Worm (Caenorhabditis elegans): Measurements from ENCODE around the gene sptl-3.

sptl-3 gene

DNA sequence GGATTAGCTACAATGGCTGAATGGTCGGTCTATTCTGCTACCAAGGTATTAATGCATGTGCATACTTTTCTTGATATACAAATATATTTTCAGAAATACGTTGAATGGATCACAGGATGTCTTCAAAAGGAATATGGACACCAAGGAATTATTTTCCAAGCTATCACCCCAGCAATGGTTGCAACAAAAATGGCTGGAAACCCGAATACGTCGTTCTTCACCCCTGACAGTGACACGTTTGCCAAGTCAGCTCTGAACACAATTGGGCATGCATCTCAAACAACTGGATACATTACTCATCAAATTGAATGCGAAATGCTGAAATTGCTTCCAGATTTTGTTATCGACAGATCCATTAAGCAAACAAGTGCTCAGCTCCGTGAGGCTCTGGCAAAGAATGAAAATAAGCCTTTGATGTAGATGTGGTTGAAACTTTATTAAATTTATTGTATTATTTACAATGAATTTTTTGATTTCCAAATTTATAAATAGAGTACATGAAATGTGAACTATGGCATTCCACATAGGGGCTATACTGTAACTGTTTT, 14.5 kb downstream of the sptl-3 start:
- TF ChIP-seq ztf-4 (tag; optimal IDR thresholded peaks at IDR 0.05): no peak
- TF ChIP-seq R02D3.7 (tag; optimal IDR thresholded peaks at IDR 0.05): no peak
- TF ChIP-seq nhr-77 (tag; optimal IDR thresholded peaks at IDR 0.05): no peak
- no peak for TF ChIP-seq lin-15B (tag; optimal IDR thresholded peaks at IDR 0.05)
- no peak for TF ChIP-seq ceh-16 (tag; optimal IDR thresholded peaks at IDR 0.05)
- no peak for TF ChIP-seq nfya-1 (tag; optimal IDR thresholded peaks at IDR 0.05; ENCODE audit: insufficient read depth)
- TF ChIP-seq ceh-9 (tag; optimal IDR thresholded peaks at IDR 0.05): no peak
- TF ChIP-seq jun-1 (tag; optimal IDR thresholded peaks at IDR 0.05): peak; percentile 72
- TF ChIP-seq elt-2 (tag; optimal IDR thresholded peaks at IDR 0.05): peak; percentile 42
- no peak for TF ChIP-seq tbx-2 (tag; optimal IDR thresholded peaks at IDR 0.05)
- peak; percentile 3 for TF ChIP-seq pha-4 (tag; optimal IDR thresholded peaks at IDR 0.05)
- TF ChIP-seq lin-39 (tag; optimal IDR thresholded peaks at IDR 0.05): no peak
- TF ChIP-seq lsy-12 (tag; optimal IDR thresholded peaks at IDR 0.05): peak; percentile 27
- no peak for TF ChIP-seq daf-12 (tag; optimal IDR thresholded peaks at IDR 0.05)
- peak; percentile 98 for TF ChIP-seq ama-1 (optimal IDR thresholded peaks at IDR 0.05)
- TF ChIP-seq nhr-43 (tag; optimal IDR thresholded peaks at IDR 0.05; ENCODE audit: poor library complexity, severe bottlenecking): peak; percentile 78
- peak; percentile 0 for TF ChIP-seq nhr-25 (tag; optimal IDR thresholded peaks at IDR 0.05)
- TF ChIP-seq egl-27 (tag; optimal IDR thresholded peaks at IDR 0.05): no peak

- no peak for TF ChIP-seq nhr-76 (tag; optimal IDR thresholded peaks at IDR 0.05)
- TF ChIP-seq egl-5 (tag; optimal IDR thresholded peaks at IDR 0.05): no peak
- peak; percentile 65 for TF ChIP-seq nhr-43 (tag; optimal IDR thresholded peaks at IDR 0.05; ENCODE audit: poor library complexity, severe bottlenecking)
- peak; percentile 12 for TF ChIP-seq nfya-1 (tag; optimal IDR thresholded peaks at IDR 0.05; ENCODE audit: insufficient read depth)
- TF ChIP-seq elt-1 (tag; optimal IDR thresholded peaks at IDR 0.05): no peak
- peak; percentile 24 for TF ChIP-seq ztf-4 (tag; optimal IDR thresholded peaks at IDR 0.05)
- peak; percentile 87 for TF ChIP-seq ama-1 (optimal IDR thresholded peaks at IDR 0.05)
Observed at ce11 chrV:13908120-13908915, 15.2 kb downstream of the sptl-3 start.

ce11 chrV:13908916-13909176, 15.7 kb downstream of the sptl-3 start, which contains the start of gene C06B3.6:
TSS of gene C06B3.6 (minus strand) at chrV:13908967.
- no peak for TF ChIP-seq nhr-43 (tag; optimal IDR thresholded peaks at IDR 0.05; ENCODE audit: poor library complexity, severe bottlenecking)
- TF ChIP-seq tbx-2 (tag; optimal IDR thresholded peaks at IDR 0.05): no peak
- no peak for TF ChIP-seq jun-1 (tag; optimal IDR thresholded peaks at IDR 0.05)
- no peak for TF ChIP-seq ceh-28 (tag; optimal IDR thresholded peaks at IDR 0.05)
- TF ChIP-seq nhr-76 (tag; optimal IDR thresholded peaks at IDR 0.05): no peak
- no peak for TF ChIP-seq nhr-11 (tag; optimal IDR thresholded peaks at IDR 0.05)
- no peak for TF ChIP-seq ztf-4 (tag; optimal IDR thresholded peaks at IDR 0.05)
- no peak for TF ChIP-seq elt-1 (tag; optimal IDR thresholded peaks at IDR 0.05)
- TF ChIP-seq fkh-10 (GFP tag; optimal IDR thresholded peaks at IDR 0.05): no peak
- no peak for TF ChIP-seq elt-3 (tag; optimal IDR thresholded peaks at IDR 0.05)
- no peak for TF ChIP-seq nhr-77 (tag; optimal IDR thresholded peaks at IDR 0.05)
- no peak for TF ChIP-seq ceh-16 (tag; optimal IDR thresholded peaks at IDR 0.05)
- no peak for TF ChIP-seq nfya-1 (tag; optimal IDR thresholded peaks at IDR 0.05; ENCODE audit: insufficient read depth)
- TF ChIP-seq fos-1 (tag; optimal IDR thresholded peaks at IDR 0.05): no peak
- TF ChIP-seq lin-39 (tag; optimal IDR thresholded peaks at IDR 0.05): no peak
- no peak for TF ChIP-seq unc-62 (GFP tag; optimal IDR thresholded peaks at IDR 0.05)

- TF ChIP-seq elt-2 (tag; optimal IDR thresholded peaks at IDR 0.05): peak; percentile 92
- TF ChIP-seq pha-4 (tag; optimal IDR thresholded peaks at IDR 0.05): peak; percentile 94
- TF ChIP-seq nhr-77 (tag; optimal IDR thresholded peaks at IDR 0.05): no peak
- no peak for TF ChIP-seq ztf-11 (tag; optimal IDR thresholded peaks at IDR 0.05)
- TF ChIP-seq nfya-1 (tag; optimal IDR thresholded peaks at IDR 0.05; ENCODE audit: insufficient read depth): peak; percentile 90
- no peak for TF ChIP-seq mml-1 (tag; optimal IDR thresholded peaks at IDR 0.05)
- TF ChIP-seq lin-15B (tag; optimal IDR thresholded peaks at IDR 0.05): peak; percentile 27
- TF ChIP-seq nhr-25 (tag; optimal IDR thresholded peaks at IDR 0.05): peak; percentile 52
- TF ChIP-seq nhr-237 (tag; optimal IDR thresholded peaks at IDR 0.05): no peak
- TF ChIP-seq ceh-16 (tag; optimal IDR thresholded peaks at IDR 0.05): no peak
- no peak for TF ChIP-seq aly-2 (tag; optimal IDR thresholded peaks at IDR 0.05)
- TF ChIP-seq nhr-11 (tag; optimal IDR thresholded peaks at IDR 0.05): peak; percentile 27
- peak; percentile 72 for TF ChIP-seq skn-1 (tag; optimal IDR thresholded peaks at IDR 0.05)
- no peak for TF ChIP-seq eor-1 (tag; optimal IDR thresholded peaks at IDR 0.05)
- no peak for TF ChIP-seq nhr-28 (tag; optimal IDR thresholded peaks at IDR 0.05)
- TF ChIP-seq elt-3 (tag; optimal IDR thresholded peaks at IDR 0.05): peak in 1 of 3 experiments; percentile 23
- TF ChIP-seq unc-39 (tag; optimal IDR thresholded peaks at IDR 0.05): no peak
- TF ChIP-seq pqm-1 (tag; optimal IDR thresholded peaks at IDR 0.05): peak; percentile 95
- no peak for TF ChIP-seq nhr-67 (tag; optimal IDR thresholded peaks at IDR 0.05)
- no peak for TF ChIP-seq sea-2 (GFP tag; optimal IDR thresholded peaks at IDR 0.05)
- no peak for TF ChIP-seq ceh-82 (tag; optimal IDR thresholded peaks at IDR 0.05)
- no peak for TF ChIP-seq tbx-2 (tag; optimal IDR thresholded peaks at IDR 0.05)
- TF ChIP-seq ZK546.5 (tag; optimal IDR thresholded peaks at IDR 0.05): no peak
- no peak for TF ChIP-seq fos-1 (tag; optimal IDR thresholded peaks at IDR 0.05)
- no peak for TF ChIP-seq fkh-10 (GFP tag; optimal IDR thresholded peaks at IDR 0.05)
- TF ChIP-seq ama-1 (optimal IDR thresholded peaks at IDR 0.05): no peak
- TF ChIP-seq snpc-4 (tag; optimal IDR thresholded peaks at IDR 0.05): no peak
- TF ChIP-seq ztf-4 (tag; optimal IDR thresholded peaks at IDR 0.05): no peak
- peak; percentile 99 for TF ChIP-seq egl-5 (tag; optimal IDR thresholded peaks at IDR 0.05)
- TF ChIP-seq hmg-11 (tag; optimal IDR thresholded peaks at IDR 0.05): no peak
- no peak for TF ChIP-seq unc-62 (GFP tag; optimal IDR thresholded peaks at IDR 0.05)
- no peak for TF ChIP-seq daf-12 (tag; optimal IDR thresholded peaks at IDR 0.05)
Observed at ce11 chrV:13909400-13909799, 16.3 kb downstream of the sptl-3 start, which contains the start of gene C06B3.7. TSS of gene C06B3.7 (plus strand) at chrV:13909686.

All from whole organism, L3 larva.